Worm (Caenorhabditis elegans) whole organism, L1 larva: ENCODE data around the gene atp-5.

Experiments
- C04F5.9 ChIP-seq: sonication (generic microtip); optimal IDR thresholded peaks from 2 replicates; lab custom pipeline; 2016; ENCODE audit warnings: missing genetic modification characterization, missing compliant biosample characterization
- C16A3.4 ChIP-seq: fragments of 150-350 bp; optimal IDR thresholded peaks from 2 replicates; lab custom pipeline; 2014; ENCODE audit warnings: missing biosample characterization, missing genetic modification characterization
- C34B4.2 ChIP-seq: sonication (generic microtip); optimal IDR thresholded peaks from 2 replicates; lab custom pipeline; 2017; ENCODE audit warnings: mild to moderate bottlenecking, missing genetic modification characterization, missing compliant biosample characterization
- Y116A8C.19 ChIP-seq: sonication (generic microtip); optimal IDR thresholded peaks from 2 replicates; lab custom pipeline; 2016; ENCODE audit warnings: missing compliant biosample characterization, missing genetic modification characterization, borderline replicate concordance
- aha-1 ChIP-seq: fragments of 150-350 bp; optimal IDR thresholded peaks from 2 replicates; lab custom pipeline; 2014; ENCODE audit warnings: missing biosample characterization, missing genetic modification characterization
- alr-1 ChIP-seq: fragments of 200-800 bp; sonication (Bioruptor generic); optimal IDR thresholded peaks from 2 replicates; lab custom pipeline; 2018; ENCODE audit warnings: borderline replicate concordance, mild to moderate bottlenecking, missing genetic modification characterization, missing compliant biosample characterization
- aly-2 ChIP-seq: fragments of 150-350 bp; optimal IDR thresholded peaks from 2 replicates; lab custom pipeline; 2014; ENCODE audit warnings: missing biosample characterization, missing genetic modification characterization
- ceh-63 ChIP-seq: fragments of 200-800 bp; sonication (Bioruptor generic); optimal IDR thresholded peaks from 2 replicates; lab custom pipeline; 2018; ENCODE audit warnings: mild to moderate bottlenecking, missing genetic modification characterization, missing compliant biosample characterization
- ceh-88 ChIP-seq: fragments of 200-800 bp; sonication (Bioruptor generic); IDR thresholded peaks from 2 replicates; pipeline ENCODE4 v1.3.6; 2022; ENCODE audit warnings: missing genetic modification characterization, missing compliant biosample characterization
- ces-1 ChIP-seq: fragments of 150-350 bp; optimal IDR thresholded peaks from 2 replicates; lab custom pipeline; 2014; ENCODE audit warnings: missing biosample characterization, missing genetic modification reagents, missing genetic modification characterization
- dsc-1 ChIP-seq: sonication (generic microtip); optimal IDR thresholded peaks from 2 replicates; lab custom pipeline; 2016; ENCODE audit warnings: mild to moderate bottlenecking, missing genetic modification characterization, missing compliant biosample characterization
- efl-1 ChIP-seq, 4 experiments: fragments of 150-350 bp; optimal IDR thresholded peaks in 3 of 4; peaks in 1 of 4; 1 replicate in 1 of 4; 2 replicates in 3 of 4; lab custom pipeline; 2014; ENCODE audit warnings: missing biosample characterization in 2 of 4, missing genetic modification characterization in 2 of 4, missing genetic modification reagents in 2 of 4
- efl-3 ChIP-seq: fragments of 200-800 bp; sonication (Bioruptor generic); optimal IDR thresholded peaks from 2 replicates; lab custom pipeline; 2018; ENCODE audit warnings: mild to moderate bottlenecking, missing genetic modification characterization, missing compliant biosample characterization
- egl-27 ChIP-seq, 2 experiments: fragments of 150-350 bp in 1 of 2; sonication (generic microtip); optimal IDR thresholded peaks; 3 replicates each; lab custom pipeline; 2017 to 2018; ENCODE audit warnings: missing biosample characterization in 2 of 2, missing genetic modification characterization in 2 of 2, missing genetic modification reagents in 2 of 2
- elt-2 ChIP-seq: sonication (generic microtip); optimal IDR thresholded peaks from 2 replicates; lab custom pipeline; 2016; ENCODE audit warnings: missing genetic modification characterization, mild to moderate bottlenecking, inconsistent platforms, missing compliant biosample characterization, missing genetic modification reagents
- elt-3 ChIP-seq, 6 experiments: fragments of 150-350 bp in 1 of 6; sonication (generic microtip); optimal IDR thresholded peaks; 2 replicates each; lab custom pipeline; 2017 to 2018; ENCODE audit warnings: missing biosample characterization in 6 of 6, missing genetic modification characterization in 6 of 6, inconsistent platforms in 1 of 6
- ets-5 ChIP-seq: fragments of 200-800 bp; sonication (Bioruptor generic); IDR thresholded peaks from 2 replicates; pipeline ENCODE4 v1.3.6; 2022; ENCODE audit warnings: missing genetic modification characterization, missing compliant biosample characterization
- fkh-10 ChIP-seq: sonication (generic microtip); optimal IDR thresholded peaks from 2 replicates; lab custom pipeline; 2017; ENCODE audit warnings: missing biosample characterization, missing genetic modification reagents, missing genetic modification characterization
- fkh-8 ChIP-seq: sonication (generic microtip); optimal IDR thresholded peaks from 2 replicates; lab custom pipeline; 2016; ENCODE audit warnings: mild to moderate bottlenecking, missing genetic modification characterization, missing compliant biosample characterization
- fos-1 ChIP-seq: fragments of 150-350 bp; optimal IDR thresholded peaks from 2 replicates; lab custom pipeline; 2014; ENCODE audit warnings: missing biosample characterization, missing genetic modification characterization
- hlh-17 ChIP-seq: fragments of 200-800 bp; sonication (Bioruptor generic); optimal IDR thresholded peaks from 2 replicates; lab custom pipeline; 2018; ENCODE audit warnings: missing genetic modification characterization, mild to moderate bottlenecking, missing compliant biosample characterization, moderate library complexity, borderline replicate concordance
- hlh-4 ChIP-seq: sonication (generic microtip); optimal IDR thresholded peaks from 2 replicates; lab custom pipeline; 2016; ENCODE audit warnings: mild to moderate bottlenecking, missing genetic modification characterization, missing compliant biosample characterization
- isw-1 ChIP-seq: fragments of 200-800 bp; sonication (Bioruptor generic); IDR thresholded peaks from 2 replicates; pipeline ENCODE4 v1.3.6; 2022; ENCODE audit warnings: missing genetic modification characterization, missing compliant biosample characterization
- lin-13 ChIP-seq: fragments of 150-350 bp; optimal IDR thresholded peaks from 2 replicates; lab custom pipeline; 2014; ENCODE audit warnings: missing biosample characterization, missing genetic modification reagents, missing genetic modification characterization
- lin-39 ChIP-seq: fragments of 150-350 bp; optimal IDR thresholded peaks from 2 replicates; lab custom pipeline; 2014; ENCODE audit warnings: missing biosample characterization, missing genetic modification reagents, missing genetic modification characterization
- lir-3 ChIP-seq: sonication (generic microtip); optimal IDR thresholded peaks from 2 replicates; lab custom pipeline; 2016; ENCODE audit warnings: mild to moderate bottlenecking, missing genetic modification characterization, moderate library complexity, missing compliant biosample characterization; ENCODE audit not compliant: poor library complexity
- mab-9 ChIP-seq: fragments of 200-800 bp; sonication (Bioruptor generic); IDR thresholded peaks from 2 replicates; pipeline ENCODE4 v1.3.6; 2022; ENCODE audit warnings: missing genetic modification reagents, missing genetic modification characterization, missing compliant biosample characterization
- nhr-12 ChIP-seq: sonication (generic microtip); optimal IDR thresholded peaks from 2 replicates; lab custom pipeline; 2017; ENCODE audit warnings: missing biosample characterization, missing genetic modification characterization
- nhr-20 ChIP-seq: sonication (generic microtip); optimal IDR thresholded peaks from 2 replicates; lab custom pipeline; 2016; ENCODE audit warnings: mild to moderate bottlenecking, missing genetic modification characterization, missing compliant biosample characterization
- nhr-237 ChIP-seq: fragments of 150-350 bp; optimal IDR thresholded peaks from 2 replicates; lab custom pipeline; 2014; ENCODE audit warnings: missing biosample characterization, missing genetic modification characterization
- nhr-47 ChIP-seq: sonication (generic microtip); optimal IDR thresholded peaks from 2 replicates; lab custom pipeline; 2016; ENCODE audit warnings: mild to moderate bottlenecking, missing genetic modification characterization, moderate library complexity, missing compliant biosample characterization
- nhr-71 ChIP-seq: sonication (generic microtip); optimal IDR thresholded peaks from 2 replicates; lab custom pipeline; 2016; ENCODE audit warnings: mild to moderate bottlenecking, missing genetic modification characterization, moderate library complexity, missing compliant biosample characterization
- nhr-76 ChIP-seq: sonication (generic microtip); optimal IDR thresholded peaks from 2 replicates; lab custom pipeline; 2017; ENCODE audit warnings: missing biosample characterization, missing genetic modification characterization
- nhr-77 ChIP-seq: fragments of 150-350 bp; optimal IDR thresholded peaks from 2 replicates; lab custom pipeline; 2014; ENCODE audit warnings: missing biosample characterization, missing genetic modification characterization
- nhr-90 ChIP-seq: sonication (generic microtip); optimal IDR thresholded peaks from 2 replicates; lab custom pipeline; 2016; ENCODE audit warnings: mild to moderate bottlenecking, missing genetic modification characterization, missing compliant biosample characterization; ENCODE audit not compliant: poor library complexity
- pag-3 ChIP-seq: sonication (generic microtip); optimal IDR thresholded peaks from 2 replicates; lab custom pipeline; 2017; ENCODE audit warnings: missing genetic modification characterization, mild to moderate bottlenecking, missing compliant biosample characterization, antibody characterized with exemption, borderline replicate concordance; ENCODE audit not compliant: insufficient read depth
- pax-3 ChIP-seq: fragments of 200-800 bp; sonication (Bioruptor generic); optimal IDR thresholded peaks from 2 replicates; lab custom pipeline; 2018; ENCODE audit warnings: mild to moderate bottlenecking, missing genetic modification characterization, moderate library complexity, missing compliant biosample characterization
- pqm-1 ChIP-seq: sonication (generic microtip); optimal IDR thresholded peaks from 3 replicates; lab custom pipeline; 2017; ENCODE audit warnings: missing biosample characterization, missing genetic modification characterization
- skn-1 ChIP-seq: fragments of 150-350 bp; optimal IDR thresholded peaks from 2 replicates; lab custom pipeline; 2014; ENCODE audit warnings: missing biosample characterization, missing genetic modification characterization
- snu-23 ChIP-seq: sonication (generic microtip); optimal IDR thresholded peaks from 2 replicates; lab custom pipeline; 2016; ENCODE audit warnings: missing genetic modification characterization, missing compliant biosample characterization
- sox-4 ChIP-seq: sonication (generic microtip); optimal IDR thresholded peaks from 2 replicates; lab custom pipeline; 2016; ENCODE audit warnings: missing genetic modification characterization, missing compliant biosample characterization
- sptf-1 ChIP-seq: fragments of 150-350 bp; optimal IDR thresholded peaks from 2 replicates; lab custom pipeline; 2014; ENCODE audit warnings: missing biosample characterization, missing genetic modification characterization
- sup-37 ChIP-seq: fragments of 200-800 bp; sonication (Bioruptor generic); optimal IDR thresholded peaks from 2 replicates; lab custom pipeline; 2018; ENCODE audit warnings: mild to moderate bottlenecking, missing genetic modification characterization, missing compliant biosample characterization
- tbx-2 ChIP-seq: sonication (generic microtip); optimal IDR thresholded peaks from 2 replicates; lab custom pipeline; 2016; ENCODE audit warnings: missing genetic modification characterization, missing compliant biosample characterization
- unc-130 ChIP-seq: fragments of 150-350 bp; optimal IDR thresholded peaks from 2 replicates; lab custom pipeline; 2017; ENCODE audit warnings: missing biosample characterization, missing genetic modification characterization, inconsistent platforms
- unc-30 ChIP-seq: sonication (generic microtip); optimal IDR thresholded peaks from 2 replicates; lab custom pipeline; 2017; ENCODE audit warnings: missing biosample characterization, missing genetic modification characterization
- unc-86 ChIP-seq: sonication (generic microtip); optimal IDR thresholded peaks from 2 replicates; lab custom pipeline; 2016; ENCODE audit warnings: missing genetic modification characterization, missing compliant biosample characterization
- xbp-1 ChIP-seq: sonication (generic microtip); optimal IDR thresholded peaks from 2 replicates; lab custom pipeline; 2016; ENCODE audit warnings: missing genetic modification characterization, missing compliant biosample characterization
- zag-1 ChIP-seq: fragments of 150-350 bp; optimal IDR thresholded peaks from 2 replicates; lab custom pipeline; 2014; ENCODE audit warnings: missing biosample characterization, missing genetic modification characterization
- zip-4 ChIP-seq: fragments of 200-800 bp; sonication (Bioruptor generic); optimal IDR thresholded peaks from 2 replicates; lab custom pipeline; 2018; ENCODE audit warnings: mild to moderate bottlenecking, missing genetic modification characterization, moderate library complexity, missing compliant biosample characterization
- ztf-11 ChIP-seq, 2 experiments: sonication (generic microtip); optimal IDR thresholded peaks; 2 replicates each; lab custom pipeline; 2016 to 2017; ENCODE audit warnings: missing genetic modification characterization in 2 of 2, missing biosample characterization in 1 of 2, missing compliant biosample characterization in 1 of 2
- ztf-4 ChIP-seq: fragments of 150-350 bp; optimal IDR thresholded peaks from 2 replicates; lab custom pipeline; 2014; ENCODE audit warnings: missing biosample characterization, missing genetic modification characterization

Gene atp-5

DNA sequence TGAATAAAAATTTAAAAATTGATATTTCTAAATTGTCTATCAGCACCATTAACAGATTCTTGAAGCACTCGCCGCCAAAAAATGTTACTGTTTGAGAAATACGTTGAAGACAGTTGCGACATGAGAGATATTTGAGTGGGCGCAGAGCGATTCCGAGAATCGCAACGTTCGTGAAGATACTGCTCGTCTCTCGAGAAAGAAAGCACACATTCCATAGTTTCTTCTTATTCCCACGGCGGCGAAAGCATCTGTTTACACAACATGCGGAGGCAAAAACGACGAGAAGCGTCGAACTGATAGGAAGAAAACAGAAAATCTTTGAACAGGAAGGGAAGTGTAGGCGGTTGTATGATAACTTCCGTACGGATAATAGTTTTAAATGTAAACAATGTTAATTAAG lies 41.2 kb downstream of the atp-5 start (continued):
- TF ChIP-seq hlh-17 (GFP tag; lab: Kevin White, UChicago) (no peak), snu-23 (GFP tag; lab: Kevin White, UChicago) (peak; percentile 76), Y116A8C.19 (tag; lab: Kevin White, UChicago) (no peak), lir-3 (tag; lab: Kevin White, UChicago) (peak; percentile 21), nhr-237 (tag; lab: Kevin White, UChicago) (no peak), ztf-11 (tag; optimal IDR thresholded peaks at IDR 0.05; lab: Kevin White, UChicago) (no peak), xbp-1 (tag; lab: Kevin White, UChicago) (peak; percentile 37), mab-9 (GFP tag; lab: Robert Waterston, UW) (no peak), nhr-12 (tag; lab: Kevin White, UChicago) (no peak), ces-1 (GFP tag; lab: Kevin White, UChicago) (no peak), aly-2 (tag; lab: Kevin White, UChicago) (peak; percentile 96), zag-1 (no peak), isw-1 (no peak), C34B4.2 (tag; lab: Kevin White, UChicago) (no peak), unc-86 (no peak), C16A3.4 (tag; lab: Kevin White, UChicago) (no peak), nhr-76 (tag; lab: Kevin White, UChicago) (no peak), fkh-10 (GFP tag; lab: Kevin White, UChicago) (no peak), pax-3 (no peak), fkh-8 (tag; lab: Kevin White, UChicago) (no peak), dsc-1 (tag; lab: Kevin White, UChicago) (peak; percentile 67), sup-37 (peak; percentile 71), C04F5.9 (tag; lab: Kevin White, UChicago) (no peak), sox-4 (tag; lab: Kevin White, UChicago) (no peak), unc-30 (tag; lab: Kevin White, UChicago) (no peak), nhr-47 (peak; percentile 71), elt-3 (tag; optimal IDR thresholded peaks at IDR 0.05; lab: Kevin White, UChicago) (no peak), lin-13 (GFP tag; lab: Kevin White, UChicago) (peak; percentile 14), pag-3 (tag; lab: Kevin White, UChicago) (peak; percentile 40), nhr-77 (peak; percentile 78), nhr-20 (tag; lab: Kevin White, UChicago) (peak; percentile 80), ztf-4 (tag; lab: Kevin White, UChicago) (peak; percentile 81), ets-5 (GFP tag; lab: Robert Waterston, UW) (no peak), aha-1 (tag; lab: Kevin White, UChicago) (no peak), ceh-63 (no peak), skn-1 (no peak), ceh-88 (GFP tag; lab: Robert Waterston, UW) (no peak), egl-27 (tag; optimal IDR thresholded peaks at IDR 0.05; lab: Kevin White, UChicago) (peak in 1 of 2 experiments; percentile 24), elt-2 (tag; lab: Kevin White, UChicago) (no peak), pqm-1 (no peak), sptf-1 (tag; lab: Kevin White, UChicago) (no peak), zip-4 (no peak), tbx-2 (tag; lab: Kevin White, UChicago) (peak; percentile 58), efl-3 (GFP tag; lab: Kevin White, UChicago) (no peak), alr-1 (no peak), efl-1 (optimal IDR thresholded peaks at IDR 0.05; lab: Kevin White, UChicago) (peak; percentile 25 to 39), efl-1 (GFP tag; optimal IDR thresholded peaks at IDR 0.05 in 1 of 2; lab: Kevin White, UChicago) (peak in 1 of 2 experiments; percentile 81), nhr-71 (tag; lab: Kevin White, UChicago) (peak; percentile 93), nhr-90 (tag; lab: Kevin White, UChicago) (peak; percentile 24), lin-39 (tag; lab: Kevin White, UChicago) (peak; percentile 23), hlh-4 (tag; lab: Kevin White, UChicago) (no peak), unc-130 (tag; lab: Kevin White, UChicago) (peak; percentile 35), fos-1 (tag; lab: Kevin White, UChicago) (peak; percentile 12)
